Worm (Caenorhabditis elegans) whole organism, L1 larva: ENCODE data around the gene pat-12.

Source experiments
- ama-1 ChIP-seq: fragments of 150-350 bp; optimal IDR thresholded peaks from 2 replicates; lab custom pipeline; 2014
- egl-27 ChIP-seq, 2 experiments: fragments of 150-350 bp in 1 of 2; sonication (generic microtip); optimal IDR thresholded peaks; 3 replicates each; lab custom pipeline; 2017 to 2018; ENCODE audit warnings: missing biosample characterization in 2 of 2, missing genetic modification characterization in 2 of 2, missing genetic modification reagents in 2 of 2
- elt-2 ChIP-seq: sonication (generic microtip); optimal IDR thresholded peaks from 2 replicates; lab custom pipeline; 2016; ENCODE audit warnings: missing genetic modification characterization, mild to moderate bottlenecking, inconsistent platforms, missing compliant biosample characterization, missing genetic modification reagents
- skn-1 ChIP-seq: fragments of 150-350 bp; optimal IDR thresholded peaks from 2 replicates; lab custom pipeline; 2014; ENCODE audit warnings: missing biosample characterization, missing genetic modification characterization
- unc-86 ChIP-seq: sonication (generic microtip); optimal IDR thresholded peaks from 2 replicates; lab custom pipeline; 2016; ENCODE audit warnings: missing genetic modification characterization, missing compliant biosample characterization
- ztf-11 ChIP-seq, 2 experiments: sonication (generic microtip); optimal IDR thresholded peaks; 2 replicates each; lab custom pipeline; 2016 to 2017; ENCODE audit warnings: missing genetic modification characterization in 2 of 2, missing biosample characterization in 1 of 2, missing compliant biosample characterization in 1 of 2

ce11 chrIII:691933-692332 is 60.3 kb downstream of the pat-12 start, which contains the start of gene W02B3.7:
- TF ChIP-seq egl-27 (tag; optimal IDR thresholded peaks at IDR 0.05; lab: Kevin White, UChicago) (no peak), ztf-11 (tag; optimal IDR thresholded peaks at IDR 0.05; lab: Kevin White, UChicago) (no peak), ama-1 (lab: Kevin White, UChicago) (no peak), unc-86 (tag; lab: Kevin White, UChicago) (no peak), skn-1 (tag; lab: Kevin White, UChicago) (no peak), elt-2 (no peak)
